Fruit fly (Drosophila melanogaster) whole organism, embryonic: ENCODE measurements around the gene gNacalpha.

Experiments
- Ada2b ChIP-seq: fragments of 200-800 bp; sonication (Bioruptor generic); IDR thresholded peaks from 2 replicates; pipeline ENCODE4 v1.3.6; 2022; ENCODE audit warnings: missing biosample characterization, missing genetic modification characterization
- Blimp-1 ChIP-seq: fragments of 200-800 bp; sonication (Bioruptor generic); optimal IDR thresholded peaks from 3 replicates; lab custom pipeline; 2018; ENCODE audit warnings: missing biosample characterization, missing genetic modification characterization, mild to moderate bottlenecking, moderate library complexity, missing genetic modification reagents
- CG1024 ChIP-seq: fragments of 200-800 bp; sonication (Bioruptor generic); IDR thresholded peaks from 2 replicates; pipeline ENCODE4 v1.3.6; 2022; ENCODE audit warnings: missing biosample characterization, missing genetic modification characterization
- CG10321 ChIP-seq: fragments of 200-800 bp; sonication (Bioruptor generic); IDR thresholded peaks from 2 replicates; pipeline ENCODE4 v1.3.6; 2022; ENCODE audit warnings: missing biosample characterization, missing genetic modification characterization
- CG10979 ChIP-seq: fragments of 200-800 bp; sonication (Bioruptor generic); optimal IDR thresholded peaks from 2 replicates; lab custom pipeline; 2018; ENCODE audit warnings: missing biosample characterization, mild to moderate bottlenecking, missing genetic modification characterization, moderate library complexity
- CG12219 ChIP-seq: fragments of 200-800 bp; sonication (Bioruptor generic); optimal IDR thresholded peaks from 3 replicates; lab custom pipeline; 2018; ENCODE audit warnings: missing biosample characterization, mild to moderate bottlenecking, missing genetic modification characterization
- CG12391 ChIP-seq: fragments of 200-800 bp; sonication (Bioruptor generic); optimal IDR thresholded peaks from 3 replicates; lab custom pipeline; 2018; ENCODE audit warnings: missing biosample characterization, mild to moderate bottlenecking, missing genetic modification characterization, moderate library complexity
- CG13296 ChIP-seq: fragments of 200-800 bp; sonication (Bioruptor generic); optimal IDR thresholded peaks from 3 replicates; lab custom pipeline; 2018; ENCODE audit warnings: missing biosample characterization, mild to moderate bottlenecking, missing genetic modification characterization
- CG13775 ChIP-seq: fragments of 200-800 bp; sonication (Bioruptor generic); optimal IDR thresholded peaks from 3 replicates; lab custom pipeline; 2017; ENCODE audit warnings: missing biosample characterization, mild to moderate bottlenecking, missing genetic modification characterization
- CG14441 ChIP-seq: fragments of 200-800 bp; sonication (Bioruptor generic); IDR thresholded peaks from 2 replicates; pipeline ENCODE4 v1.3.6; 2022; ENCODE audit warnings: missing biosample characterization, missing genetic modification characterization
- CG18262 ChIP-seq: fragments of 200-800 bp; optimal IDR thresholded peaks from 3 replicates; lab custom pipeline; 2019; ENCODE audit warnings: missing biosample characterization, mild to moderate bottlenecking, missing genetic modification characterization, moderate library complexity
- CG18476 ChIP-seq: fragments of 200-800 bp; sonication (Bioruptor generic); optimal IDR thresholded peaks from 2 replicates; lab custom pipeline; 2016; ENCODE audit warnings: missing biosample characterization, mild to moderate bottlenecking, missing genetic modification characterization
- CG2199 ChIP-seq: fragments of 200-800 bp; sonication (Bioruptor generic); IDR thresholded peaks from 3 replicates; pipeline ENCODE4 v1.3.6; 2022; ENCODE audit warnings: missing biosample characterization, missing genetic modification characterization
- CG2712 ChIP-seq: fragments of 200-800 bp; optimal IDR thresholded peaks from 3 replicates; lab custom pipeline; 2019; ENCODE audit warnings: missing biosample characterization, mild to moderate bottlenecking, missing genetic modification characterization, moderate library complexity
- CG32772 ChIP-seq: fragments of 200-800 bp; sonication (Bioruptor generic); IDR thresholded peaks from 2 replicates; pipeline ENCODE4 v1.3.6; 2022; ENCODE audit warnings: missing biosample characterization, missing genetic modification characterization
- CG3726 ChIP-seq: fragments of 200-800 bp; sonication (Bioruptor generic); IDR thresholded peaks from 3 replicates; pipeline ENCODE4, ENCODE4 v1.3.6; 2022; ENCODE audit warnings: missing biosample characterization, missing genetic modification characterization
- CG42726 ChIP-seq: fragments of 200-800 bp; sonication (Bioruptor generic); IDR thresholded peaks from 2 replicates; pipeline ENCODE4 v1.3.6; 2022; ENCODE audit warnings: missing biosample characterization, missing genetic modification characterization; ENCODE audit not compliant: partially characterized antibody
- CG4360 ChIP-seq: fragments of 200-800 bp; sonication (Bioruptor generic); IDR thresholded peaks from 2 replicates; pipeline ENCODE4 v1.3.6; 2022; ENCODE audit warnings: missing biosample characterization, missing genetic modification characterization
- CG43689 ChIP-seq: fragments of 200-800 bp; sonication (Bioruptor generic); IDR thresholded peaks from 2 replicates; pipeline ENCODE4 v1.3.6; 2022; ENCODE audit warnings: missing biosample characterization, missing genetic modification characterization
- CG4404 ChIP-seq: fragments of 200-800 bp; sonication (Bioruptor generic); IDR thresholded peaks from 2 replicates; pipeline ENCODE4 v1.3.6; 2022; ENCODE audit warnings: missing biosample characterization, missing genetic modification characterization
- CG7963 ChIP-seq: fragments of 200-800 bp; sonication (Bioruptor generic); IDR thresholded peaks from 3 replicates; pipeline ENCODE4 v1.3.6; 2022; ENCODE audit warnings: missing biosample characterization, missing genetic modification characterization; ENCODE audit not compliant: partially characterized antibody
- CG8924 ChIP-seq: fragments of 200-800 bp; optimal IDR thresholded peaks from 3 replicates; lab custom pipeline; 2019; ENCODE audit warnings: missing biosample characterization, mild to moderate bottlenecking, missing genetic modification characterization, moderate library complexity
- Chrac-16 ChIP-seq: fragments of 200-800 bp; sonication (Bioruptor generic); optimal IDR thresholded peaks from 3 replicates; lab custom pipeline; 2016; ENCODE audit warnings: missing biosample characterization, missing genetic modification characterization
- Dfd ChIP-seq, 2 experiments: fragments of >200 bp; optimal IDR thresholded peaks; 2 replicates each; lab custom pipeline; 2017; ENCODE audit warnings: missing biosample characterization in 2 of 2, missing genetic modification characterization in 2 of 2
- Drgx ChIP-seq: fragments of 200-800 bp; sonication (Bioruptor generic); IDR thresholded peaks from 2 replicates; pipeline ENCODE4 v1.3.6; 2022; ENCODE audit warnings: missing biosample characterization, missing genetic modification characterization
- E2f1 ChIP-seq: fragments of 200-800 bp; sonication (Bioruptor generic); IDR thresholded peaks from 2 replicates; pipeline ENCODE4 v1.3.6; 2022; ENCODE audit warnings: missing biosample characterization, missing genetic modification characterization
- HmgD ChIP-seq: fragments of 200-800 bp; sonication (Bioruptor generic); optimal IDR thresholded peaks from 3 replicates; lab custom pipeline; 2016; ENCODE audit warnings: missing biosample characterization, missing genetic modification characterization
- HmgZ ChIP-seq: fragments of 200-800 bp; sonication (Bioruptor generic); optimal IDR thresholded peaks from 2 replicates; lab custom pipeline; 2018; ENCODE audit warnings: missing biosample characterization, mild to moderate bottlenecking, missing genetic modification characterization
- Meics ChIP-seq: fragments of 200-800 bp; sonication (Bioruptor generic); optimal IDR thresholded peaks from 2 replicates; lab custom pipeline; 2017; ENCODE audit warnings: missing biosample characterization, mild to moderate bottlenecking, missing genetic modification characterization
- Xbp1 ChIP-seq: fragments of 200-800 bp; sonication (Bioruptor generic); optimal IDR thresholded peaks from 3 replicates; lab custom pipeline; 2016; ENCODE audit warnings: missing biosample characterization, mild to moderate bottlenecking, missing genetic modification characterization
- Xrp1 ChIP-seq: fragments of 200-800 bp; sonication (Bioruptor generic); IDR thresholded peaks from 2 replicates; pipeline ENCODE4 v1.3.6; 2022; ENCODE audit warnings: missing biosample characterization, missing genetic modification characterization
- ara ChIP-seq: fragments of 200-800 bp; sonication (Bioruptor generic); IDR thresholded peaks from 2 replicates; pipeline ENCODE4 v1.3.6; 2022; ENCODE audit warnings: missing biosample characterization, missing genetic modification characterization
- ase ChIP-seq: fragments of 200-800 bp; sonication (Bioruptor generic); IDR thresholded peaks from 3 replicates; pipeline ENCODE4 v1.3.6; 2022; ENCODE audit warnings: missing biosample characterization, missing genetic modification characterization
- chif ChIP-seq, 2 experiments: fragments of 200-800 bp; sonication (Bioruptor generic); optimal IDR thresholded peaks; 3 replicates each; lab custom pipeline; 2016; ENCODE audit warnings: missing biosample characterization in 2 of 2, missing genetic modification characterization in 2 of 2
- ci ChIP-seq: fragments of 200-800 bp; sonication (Bioruptor generic); IDR thresholded peaks from 3 replicates; pipeline ENCODE4 v1.3.6; 2022; ENCODE audit warnings: missing biosample characterization, missing genetic modification characterization
- croc ChIP-seq: fragments of 200-800 bp; sonication (Bioruptor generic); conservative IDR thresholded peaks from 3 replicates; pipeline ENCODE4 v1.3.6; 2022; ENCODE audit warnings: missing biosample characterization, missing genetic modification characterization
- dysf ChIP-seq: fragments of 200-800 bp; sonication (Bioruptor generic); IDR thresholded peaks from 3 replicates; pipeline ENCODE4 v1.3.6; 2022; ENCODE audit warnings: missing biosample characterization, missing genetic modification characterization
- en ChIP-seq: fragments of 200-800 bp; sonication (Bioruptor generic); optimal IDR thresholded peaks from 2 replicates; lab custom pipeline; 2016; ENCODE audit warnings: missing biosample characterization, missing genetic modification characterization
- hb ChIP-seq: fragments of 200-800 bp; sonication (Bioruptor generic); IDR thresholded peaks from 3 replicates; pipeline ENCODE4 v1.3.6; 2022; ENCODE audit warnings: missing biosample characterization, missing genetic modification characterization; ENCODE audit not compliant: partially characterized antibody
- inv ChIP-seq: fragments of 200-800 bp; sonication (Bioruptor generic); IDR thresholded peaks from 2 replicates; pipeline ENCODE4 v1.3.6; 2022; ENCODE audit warnings: missing biosample characterization, missing genetic modification characterization; ENCODE audit not compliant: partially characterized antibody
- jing ChIP-seq: fragments of 200-800 bp; sonication (Bioruptor generic); optimal IDR thresholded peaks from 2 replicates; lab custom pipeline; 2018; ENCODE audit warnings: missing biosample characterization, mild to moderate bottlenecking, missing genetic modification characterization
- lbe ChIP-seq: fragments of 200-800 bp; sonication (Bioruptor generic); optimal IDR thresholded peaks from 2 replicates; lab custom pipeline; 2016; ENCODE audit warnings: missing biosample characterization, mild to moderate bottlenecking, missing genetic modification characterization
- lmd ChIP-seq: fragments of 200-800 bp; sonication (Bioruptor generic); IDR thresholded peaks from 2 replicates; pipeline ENCODE4 v1.3.6; 2022; ENCODE audit warnings: missing biosample characterization, missing genetic modification characterization
- onecut ChIP-seq: fragments of 200-800 bp; sonication (Bioruptor generic); IDR thresholded peaks from 2 replicates; pipeline ENCODE4 v1.3.6; 2022; ENCODE audit warnings: missing biosample characterization, missing genetic modification characterization
- ranshi ChIP-seq: fragments of 200-800 bp; sonication (Bioruptor generic); IDR thresholded peaks from 2 replicates; pipeline ENCODE4 v1.3.6; 2022; ENCODE audit warnings: missing biosample characterization, missing genetic modification characterization
- ro ChIP-seq: fragments of 200-800 bp; sonication (Bioruptor generic); IDR thresholded peaks from 2 replicates; pipeline ENCODE4 v1.3.6; 2022; ENCODE audit warnings: missing biosample characterization, missing genetic modification characterization
- sens-2 ChIP-seq: fragments of 200-800 bp; sonication (Bioruptor generic); IDR thresholded peaks from 2 replicates; pipeline ENCODE4 v1.3.6; 2022; ENCODE audit warnings: missing biosample characterization, missing genetic modification characterization
- sim ChIP-seq: fragments of 200-800 bp; sonication (Bioruptor generic); IDR thresholded peaks from 2 replicates; pipeline ENCODE4 v1.3.6; 2022; ENCODE audit warnings: missing biosample characterization, missing genetic modification characterization
- tin ChIP-seq: fragments of 200-800 bp; sonication (Bioruptor generic); optimal IDR thresholded peaks from 3 replicates; lab custom pipeline; 2016; ENCODE audit warnings: missing biosample characterization, missing genetic modification characterization
- vfl ChIP-seq: fragments of 200-800 bp; sonication (Bioruptor generic); optimal IDR thresholded peaks from 2 replicates; lab custom pipeline; 2016; ENCODE audit warnings: missing biosample characterization, missing genetic modification characterization
- vvl ChIP-seq: fragments of 200-800 bp; sonication (Bioruptor generic); IDR thresholded peaks from 2 replicates; pipeline ENCODE4 v1.3.6; 2022; ENCODE audit warnings: missing biosample characterization, missing genetic modification characterization

gNacalpha gene

dm6 chr2L:1065038-1065437 is 28.0 kb downstream of the gNacalpha start (continued):
- 0 out of 2 replicates have a peak, but pooled peaks have one; percentile 6 for TF ChIP-seq onecut (GFP tag; lab: Robert Waterston, UW)
- 0 out of 2 replicates have a peak, but pooled peaks have one; percentile 7 for TF ChIP-seq CG10321 (GFP tag; lab: Robert Waterston, UW)
- TF ChIP-seq CG4404 (GFP tag; lab: Robert Waterston, UW): no peak
- peak; percentile 45 for TF ChIP-seq lbe (GFP tag; lab: Kevin White, UChicago)
- peak; percentile 5 for TF ChIP-seq tin (GFP tag; lab: Kevin White, UChicago)
- TF ChIP-seq vfl (GFP tag; lab: Kevin White, UChicago): no peak
- TF ChIP-seq CG8924 (tag; lab: Kevin White, UChicago): no peak
- TF ChIP-seq ci: peak; percentile 62; the same call in 2 of the 3 replicates
- 0 out of 2 replicates have a peak, but pooled peaks have one; percentile 13 for TF ChIP-seq Ada2b
- peak; percentile 32 for TF ChIP-seq Blimp-1
- peak; percentile 56; the same call in 1 of the 2 replicates for TF ChIP-seq Xrp1 (GFP tag; lab: Robert Waterston, UW)
- peak; percentile 54; the same call in 1 of the 2 replicates for TF ChIP-seq ara (GFP tag; lab: Robert Waterston, UW)
- peak; percentile 29; the same call in 1 of the 3 replicates for TF ChIP-seq CG3726 (GFP tag; lab: Robert Waterston, UW)
- 0 out of 3 replicates have a peak, but pooled peaks have one; percentile 32 for TF ChIP-seq dysf
- peak; percentile 20 for TF ChIP-seq CG2712 (tag; lab: Kevin White, UChicago)
- TF ChIP-seq Drgx (GFP tag; lab: Robert Waterston, UW): peak; percentile 62
- TF ChIP-seq CG13296 (GFP tag; lab: Kevin White, UChicago): no peak
- TF ChIP-seq CG12391 (tag; lab: Kevin White, UChicago): no peak
- TF ChIP-seq CG32772 (GFP tag; lab: Robert Waterston, UW): 0 out of 2 replicates have a peak, but pooled peaks have one; percentile 8
- 0 out of 2 replicates have a peak, but pooled peaks have one; percentile 17 for TF ChIP-seq CG14441 (GFP tag; lab: Robert Waterston, UW)
- TF ChIP-seq CG4360 (GFP tag; lab: Robert Waterston, UW): no peak
- TF ChIP-seq ase (GFP tag; lab: Robert Waterston, UW): 0 out of 3 replicates have a peak, but pooled peaks have one; percentile 29
- no peak for TF ChIP-seq Dfd (GFP tag; optimal IDR thresholded peaks at IDR 0.05; lab: Kevin White, UChicago)
- TF ChIP-seq CG7963 (GFP tag; lab: Robert Waterston, UW): no peak
- 0 out of 2 replicates have a peak, but pooled peaks have one; percentile 42 for TF ChIP-seq sens-2 (GFP tag; lab: Robert Waterston, UW)
- TF ChIP-seq lmd (GFP tag; lab: Robert Waterston, UW): peak; percentile 23; the same call in 1 of the 2 replicates
- peak; percentile 38; the same call in 1 of the 2 replicates for TF ChIP-seq ranshi
- no peak for TF ChIP-seq HmgZ (tag; lab: Kevin White, UChicago)
- TF ChIP-seq en (GFP tag; lab: Kevin White, UChicago): no peak
- TF ChIP-seq CG10979 (tag; lab: Kevin White, UChicago): peak; percentile 31
- TF ChIP-seq CG18476: no peak
- no peak for TF ChIP-seq CG13775
- 0 out of 3 replicates have a peak, but pooled peaks have one; percentile 8 for TF ChIP-seq CG2199
- TF ChIP-seq hb: no peak
- 0 out of 2 replicates have a peak, but pooled peaks have one; percentile 5 for TF ChIP-seq sim
- no peak for TF ChIP-seq inv (GFP tag; lab: Robert Waterston, UW)
- TF ChIP-seq Chrac-16 (GFP tag; lab: Kevin White, UChicago): peak; percentile 2
- no peak for TF ChIP-seq CG42726 (GFP tag; lab: Robert Waterston, UW)
- peak; percentile 49; the same call in 2 of the 3 replicates for TF ChIP-seq croc (GFP tag; lab: Robert Waterston, UW)
- peak in 1 of 2 experiments; percentile 9 for TF ChIP-seq chif (GFP tag; optimal IDR thresholded peaks at IDR 0.05; lab: Kevin White, UChicago)
- no peak for TF ChIP-seq E2f1
- no peak for TF ChIP-seq Meics (GFP tag; lab: Kevin White, UChicago)
- no peak for TF ChIP-seq CG1024 (GFP tag; lab: Robert Waterston, UW)
- peak; percentile 23 for TF ChIP-seq CG18262 (tag; lab: Kevin White, UChicago)
- no peak for TF ChIP-seq CG12219 (GFP tag; lab: Kevin White, UChicago)
- TF ChIP-seq CG43689 (GFP tag; lab: Robert Waterston, UW): no peak
- TF ChIP-seq HmgD (GFP tag; lab: Kevin White, UChicago): no peak
- TF ChIP-seq Xbp1 (GFP tag; lab: Kevin White, UChicago): peak; percentile 10
- no peak for TF ChIP-seq ro (GFP tag; lab: Robert Waterston, UW)
- no peak for TF ChIP-seq jing (GFP tag; lab: Kevin White, UChicago)
- no peak for TF ChIP-seq vvl (GFP tag; lab: Robert Waterston, UW)
